Fruit fly (Drosophila melanogaster) whole organism, adult: Measurements from ENCODE around the gene Shc.

Source experiments
- CG11617 ChIP-seq: fragments of 200-800 bp; sonication (Bioruptor generic); optimal IDR thresholded peaks from 2 replicates; lab custom pipeline; 2017; ENCODE audit warnings: mild to moderate bottlenecking, missing biosample characterization, missing genetic modification reagents, missing genetic modification characterization
- CG12768 ChIP-seq: fragments of 200-800 bp; sonication (Bioruptor generic); optimal IDR thresholded peaks from 2 replicates; lab custom pipeline; 2017; ENCODE audit warnings: missing biosample characterization, missing genetic modification characterization, mild to moderate bottlenecking, moderate library complexity, missing genetic modification reagents
- CG14711 ChIP-seq: fragments of 200-800 bp; sonication (Bioruptor generic); optimal IDR thresholded peaks from 2 replicates; lab custom pipeline; 2018; ENCODE audit warnings: missing biosample characterization, mild to moderate bottlenecking, missing genetic modification characterization, moderate library complexity
- CG1620 ChIP-seq: fragments of 200-800 bp; sonication (Bioruptor generic); optimal IDR thresholded peaks from 2 replicates; lab custom pipeline; 2016; ENCODE audit warnings: missing biosample characterization, missing genetic modification characterization
- CG33017 ChIP-seq: fragments of 200-800 bp; sonication (Bioruptor generic); optimal IDR thresholded peaks from 2 replicates; lab custom pipeline; 2018; ENCODE audit warnings: missing biosample characterization, mild to moderate bottlenecking, missing genetic modification characterization, moderate library complexity
- CG5204 ChIP-seq: fragments of 200-800 bp; sonication (Bioruptor generic); optimal IDR thresholded peaks from 2 replicates; lab custom pipeline; 2016; ENCODE audit warnings: missing biosample characterization, missing genetic modification characterization
- CG7045 ChIP-seq: fragments of 200-800 bp; sonication (Bioruptor generic); optimal IDR thresholded peaks from 2 replicates; lab custom pipeline; 2017; ENCODE audit warnings: missing biosample characterization, mild to moderate bottlenecking, missing genetic modification characterization
- CG7101 ChIP-seq: fragments of 200-800 bp; sonication (Bioruptor generic); optimal IDR thresholded peaks from 2 replicates; lab custom pipeline; 2018; ENCODE audit warnings: missing biosample characterization, mild to moderate bottlenecking, missing genetic modification characterization, moderate library complexity
- Clk ChIP-seq: fragments of 200-800 bp; sonication (Bioruptor generic); optimal IDR thresholded peaks from 2 replicates; lab custom pipeline; 2017; ENCODE audit warnings: missing biosample characterization, missing genetic modification characterization
- Crg-1 ChIP-seq: fragments of 200-800 bp; sonication (Bioruptor generic); optimal IDR thresholded peaks from 2 replicates; lab custom pipeline; 2016; ENCODE audit warnings: missing biosample characterization, missing genetic modification characterization
- Hr96 ChIP-seq: fragments of 200-800 bp; sonication (Bioruptor generic); optimal IDR thresholded peaks from 2 replicates; lab custom pipeline; 2016; ENCODE audit warnings: missing biosample characterization, missing genetic modification characterization
- Mnt ChIP-seq: fragments of 200-800 bp; sonication (Bioruptor generic); optimal IDR thresholded peaks from 2 replicates; lab custom pipeline; 2016; ENCODE audit warnings: missing biosample characterization, mild to moderate bottlenecking, missing genetic modification characterization
- bab1 ChIP-seq: fragments of 200-800 bp; sonication (Bioruptor generic); optimal IDR thresholded peaks from 3 replicates; lab custom pipeline; 2019; ENCODE audit warnings: missing biosample characterization, mild to moderate bottlenecking, missing genetic modification characterization, moderate library complexity
- cic ChIP-seq: fragments of 200-800 bp; sonication (Bioruptor generic); optimal IDR thresholded peaks from 2 replicates; lab custom pipeline; 2017; ENCODE audit warnings: missing biosample characterization, mild to moderate bottlenecking, missing genetic modification characterization, moderate library complexity
- cnc ChIP-seq, 2 experiments: fragments of >200 bp; optimal IDR thresholded peaks; 2 replicates each; lab custom pipeline; 2017
- kay ChIP-seq: fragments of 200-800 bp; sonication (Bioruptor generic); peaks from one replicate; lab custom pipeline; 2016; ENCODE audit warnings: missing biosample characterization, missing genetic modification characterization, borderline replicate concordance
- ovo ChIP-seq: fragments of 200-800 bp; sonication (Bioruptor generic); optimal IDR thresholded peaks from 2 replicates; lab custom pipeline; 2016; ENCODE audit warnings: missing biosample characterization, missing genetic modification characterization
- pad ChIP-seq: fragments of 200-800 bp; sonication (Bioruptor generic); optimal IDR thresholded peaks from 3 replicates; lab custom pipeline; 2017; ENCODE audit warnings: missing biosample characterization, missing genetic modification characterization, mild to moderate bottlenecking, moderate library complexity, missing genetic modification reagents
- tj ChIP-seq: fragments of 200-800 bp; sonication (Bioruptor generic); optimal IDR thresholded peaks from 3 replicates; lab custom pipeline; 2017; ENCODE audit warnings: missing biosample characterization, mild to moderate bottlenecking, missing genetic modification characterization, moderate library complexity
- toe ChIP-seq: fragments of 200-800 bp; sonication (Bioruptor generic); optimal IDR thresholded peaks from 2 replicates; lab custom pipeline; 2016; ENCODE audit warnings: missing biosample characterization, missing genetic modification characterization

Shc gene

DNA sequence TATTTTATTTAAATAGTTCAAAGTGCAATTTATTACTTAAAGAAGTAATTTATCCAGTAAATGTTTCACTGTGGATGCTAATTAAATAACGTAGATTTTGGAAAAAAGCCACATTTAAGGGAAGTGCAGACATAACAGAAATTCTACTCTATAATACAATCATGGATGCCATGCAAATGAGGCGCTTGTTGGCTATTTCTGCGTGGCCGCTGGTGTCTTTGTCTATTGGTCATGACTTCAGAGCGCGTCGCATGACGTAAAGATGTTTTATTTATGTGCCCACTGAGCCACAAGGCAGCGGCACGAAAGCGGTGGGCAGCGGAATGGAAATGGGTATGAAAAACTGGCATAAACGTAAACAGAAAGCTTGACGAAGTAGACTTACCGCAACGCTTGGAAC lies 972 bp upstream of the Shc start:
- TF ChIP-seq ovo (GFP tag; lab: Kevin White, UChicago) = no peak
- no peak for TF ChIP-seq CG14711 (tag; lab: Kevin White, UChicago)
- no peak for TF ChIP-seq toe (GFP tag; lab: Kevin White, UChicago)
- TF ChIP-seq cic (GFP tag; lab: Kevin White, UChicago) = no peak
- TF ChIP-seq pad = no peak
- TF ChIP-seq CG7101 (tag; lab: Kevin White, UChicago) = no peak
- no peak for TF ChIP-seq tj (GFP tag; lab: Kevin White, UChicago)
- TF ChIP-seq Hr96 (GFP tag; lab: Kevin White, UChicago) = no peak

DNA sequence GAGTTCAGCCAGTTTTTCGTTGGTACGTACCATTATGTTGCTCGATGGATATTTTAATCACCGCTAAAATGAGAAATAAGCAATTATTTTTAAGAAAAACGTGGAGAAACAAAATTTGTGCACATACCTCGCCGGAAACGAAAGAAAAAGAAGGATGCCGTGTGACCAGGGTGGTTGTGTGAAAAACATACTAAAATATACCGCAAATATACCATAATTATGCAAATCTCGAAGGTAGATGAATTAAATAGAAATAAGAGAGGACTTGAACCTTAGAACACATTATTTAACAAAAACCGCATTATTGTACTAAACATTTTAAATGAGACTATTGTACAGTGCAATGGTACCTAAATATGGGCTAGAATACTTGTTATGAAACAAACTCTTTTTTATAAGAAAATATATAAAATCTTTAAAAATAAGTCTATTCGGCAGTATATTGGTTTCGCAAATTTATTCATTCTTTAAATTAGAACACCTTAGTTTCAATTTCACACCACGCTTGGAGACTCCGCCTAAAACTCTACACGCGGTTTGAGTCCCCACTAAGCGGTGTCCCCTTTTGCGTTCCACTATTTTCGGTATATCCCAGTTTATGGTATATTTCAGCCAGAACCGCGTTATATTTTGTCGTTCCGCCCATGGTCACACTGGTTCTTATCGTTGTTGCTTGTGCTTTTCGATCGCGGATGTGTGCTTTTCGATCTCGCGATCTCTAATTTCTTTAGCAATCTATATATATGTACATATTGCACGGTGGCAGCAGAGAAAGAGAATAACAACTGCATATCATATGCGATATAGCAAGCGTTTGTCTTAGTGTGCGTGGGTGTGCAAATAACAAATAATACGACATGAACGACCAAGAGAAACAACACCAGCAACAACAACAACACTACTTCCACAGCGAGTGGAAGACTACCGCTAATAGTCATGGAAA lies 3.1 kb downstream of the Shc start, which contains the start of the genes RpS17 and MTF-1:
TSS of gene RpS17 (minus strand) at position 157 of the 943 bp plus-strand sequence.
TSS of gene MTF-1 (plus strand) at position 648 of the 943 bp plus-strand sequence.
- TF ChIP-seq Clk (GFP tag; lab: Kevin White, UChicago) (peak; percentile 1), cnc (optimal IDR thresholded peaks at IDR 0.05; lab: Kevin White, UChicago) (no peak), Crg-1 (GFP tag; lab: Kevin White, UChicago) (peak; percentile 33), pad (peak; percentile 24), cic (GFP tag; lab: Kevin White, UChicago) (peak; percentile 48), CG7101 (tag; lab: Kevin White, UChicago) (peak; percentile 66), Mnt (GFP tag; lab: Kevin White, UChicago) (peak; percentile 87), toe (GFP tag; lab: Kevin White, UChicago) (no peak), kay (GFP tag; lab: Kevin White, UChicago) (no peak), CG33017 (tag; lab: Kevin White, UChicago) (peak; percentile 51), CG12768 (GFP tag; lab: Kevin White, UChicago) (peak; percentile 47), CG5204 (GFP tag; lab: Kevin White, UChicago) (no peak), CG11617 (GFP tag; lab: Kevin White, UChicago) (peak; percentile 73), ovo (GFP tag; lab: Kevin White, UChicago) (peak; percentile 19), bab1 (peak; percentile 70), Hr96 (GFP tag; lab: Kevin White, UChicago) (peak; percentile 40), tj (GFP tag; lab: Kevin White, UChicago) (peak; percentile 27), CG14711 (tag; lab: Kevin White, UChicago) (peak; percentile 50), CG1620 (GFP tag; lab: Kevin White, UChicago) (peak; percentile 61), CG7045 (GFP tag; lab: Kevin White, UChicago) (peak; percentile 15)

DNA sequence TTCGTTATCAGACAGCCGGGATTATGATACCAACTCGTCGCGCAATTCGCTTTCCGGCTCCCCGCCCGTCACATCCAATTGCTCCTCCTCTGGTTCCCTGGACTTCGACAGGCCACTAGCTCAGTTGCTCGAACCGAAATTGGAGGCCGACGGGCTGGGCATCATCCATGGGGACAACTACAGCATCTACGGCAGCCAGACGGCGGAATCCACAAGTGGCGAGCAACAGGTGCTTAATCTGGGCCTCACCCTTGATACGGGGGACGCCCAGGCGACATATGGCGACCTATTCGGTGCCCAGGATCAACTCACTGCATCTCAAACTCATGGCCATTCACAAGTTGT lies 3.8 kb downstream of the Shc start:
- TF ChIP-seq cic (GFP tag; lab: Kevin White, UChicago) (no peak), CG12768 (GFP tag; lab: Kevin White, UChicago) (peak; percentile 34), CG11617 (GFP tag; lab: Kevin White, UChicago) (no peak)

DNA sequence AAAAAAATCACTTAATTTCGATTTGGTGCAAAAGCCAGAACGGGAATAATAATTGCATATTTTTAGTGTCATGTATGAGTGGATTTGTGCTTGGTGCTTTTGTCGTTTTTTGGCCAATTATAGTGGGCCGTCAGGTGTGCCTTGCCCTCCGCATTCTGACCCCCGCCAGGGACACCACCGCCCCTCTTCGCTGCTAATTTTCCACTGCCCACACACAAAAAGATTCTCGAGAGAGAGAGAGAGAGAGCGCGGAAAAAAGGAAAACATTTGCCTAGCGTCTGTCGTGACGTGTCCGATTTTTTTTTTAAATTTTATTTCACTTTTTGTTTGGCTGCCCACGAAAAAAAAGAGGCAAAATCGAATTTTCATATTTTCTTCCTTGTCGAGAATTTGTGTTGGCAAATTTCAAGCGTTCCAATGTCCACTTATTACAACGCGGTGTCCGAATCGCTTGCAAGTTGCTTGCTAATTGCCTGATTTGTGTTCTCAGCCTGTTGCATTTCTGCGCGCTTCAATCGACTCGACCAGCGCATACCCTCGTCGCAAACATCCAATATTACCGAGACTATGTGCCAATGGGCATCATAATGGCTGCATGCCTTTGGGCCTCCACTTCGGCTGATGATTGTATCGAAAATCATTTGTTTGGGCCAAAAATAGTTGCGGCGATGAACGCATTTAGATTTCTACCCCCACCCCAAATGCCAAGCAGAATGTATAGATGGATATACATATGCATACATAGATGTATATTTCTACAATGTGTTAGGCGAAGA lies 5.2 kb downstream of the Shc start:
- TF ChIP-seq Clk (GFP tag; lab: Kevin White, UChicago) (no peak), CG7101 (tag; lab: Kevin White, UChicago) (no peak), bab1 (no peak), cic (GFP tag; lab: Kevin White, UChicago) (no peak), cnc (optimal IDR thresholded peaks at IDR 0.05; lab: Kevin White, UChicago) (no peak), Crg-1 (GFP tag; lab: Kevin White, UChicago) (no peak), toe (GFP tag; lab: Kevin White, UChicago) (no peak), CG7045 (GFP tag; lab: Kevin White, UChicago) (no peak), CG12768 (GFP tag; lab: Kevin White, UChicago) (no peak), CG11617 (GFP tag; lab: Kevin White, UChicago) (no peak), CG5204 (GFP tag; lab: Kevin White, UChicago) (no peak), tj (GFP tag; lab: Kevin White, UChicago) (no peak), CG1620 (GFP tag; lab: Kevin White, UChicago) (no peak), CG33017 (tag; lab: Kevin White, UChicago) (no peak), pad (no peak)

DNA sequence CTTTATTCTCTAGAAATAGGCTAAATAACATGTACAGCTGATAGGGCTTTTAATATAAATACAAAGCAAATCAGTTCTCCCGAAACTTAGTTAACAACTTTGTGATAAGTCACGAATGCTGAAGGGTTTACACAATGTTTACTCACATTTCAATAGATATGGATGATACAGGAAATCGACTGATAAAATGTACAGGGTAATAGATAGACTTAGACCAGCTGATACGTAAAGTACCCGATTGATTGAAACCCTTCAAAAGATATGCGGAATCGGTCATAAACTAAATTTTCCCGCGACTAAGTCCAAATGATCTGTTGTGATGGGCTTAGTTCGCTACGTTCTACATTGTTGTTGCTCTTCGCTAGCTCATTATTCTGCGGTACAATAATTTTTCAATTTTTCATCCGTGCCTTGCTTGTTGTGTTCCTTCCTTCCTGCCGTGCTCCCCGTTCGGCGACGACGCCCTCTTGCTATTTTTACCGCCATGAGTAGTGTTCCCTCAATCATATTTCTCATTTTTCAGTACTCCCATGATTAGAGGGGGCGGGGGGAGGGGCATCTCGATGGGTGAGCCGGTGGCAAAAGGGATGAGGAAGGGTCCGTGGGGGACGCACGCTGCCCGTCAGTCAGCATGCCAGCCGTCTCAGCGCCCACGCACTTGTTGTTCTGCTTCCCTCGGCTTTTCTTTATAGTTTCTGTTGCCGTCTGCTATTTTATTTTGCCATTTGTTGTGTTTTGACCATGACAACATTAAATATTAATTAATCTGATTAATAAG lies 6.2 kb downstream of the Shc start:
- TF ChIP-seq CG33017 (tag; lab: Kevin White, UChicago) (no peak), cic (GFP tag; lab: Kevin White, UChicago) (peak; percentile 25), Crg-1 (GFP tag; lab: Kevin White, UChicago) (peak; percentile 11)
